Fruit fly (Drosophila melanogaster) whole organism, wandering third instar larva: ENCODE data around the gene nac.
A peak's percentile ranks its signal among the peaks of the same experiment; 100 is the strongest.

Source experiments
- Abd-B ChIP-seq: fragments of >200 bp; optimal IDR thresholded peaks from 2 replicates; lab custom pipeline; 2017; ENCODE audit warnings: missing biosample characterization, missing genetic modification characterization
- CG32264 ChIP-seq: fragments of 200-800 bp; sonication (Bioruptor generic); optimal IDR thresholded peaks from 2 replicates; lab custom pipeline; 2016; ENCODE audit warnings: missing biosample characterization, missing genetic modification characterization
- Hnf4 ChIP-seq: fragments of 200-800 bp; sonication (Bioruptor generic); optimal IDR thresholded peaks from 2 replicates; lab custom pipeline; 2016; ENCODE audit warnings: missing biosample characterization, mild to moderate bottlenecking, missing genetic modification characterization
- Hr83 ChIP-seq: fragments of 200-300 bp; sonication (Bioruptor generic); optimal IDR thresholded peaks from 2 replicates; lab custom pipeline; 2016; ENCODE audit warnings: missing biosample characterization, mild to moderate bottlenecking, missing genetic modification characterization, moderate library complexity; ENCODE audit not compliant: poor library complexity, severe bottlenecking
- Rel ChIP-seq, 2 experiments: fragments of 200-800 bp; sonication (Bioruptor generic) in 1 of 2; optimal IDR thresholded peaks; 2 replicates in 1 of 2; 3 replicates in 1 of 2; lab custom pipeline; 2016 to 2019; ENCODE audit warnings: mild to moderate bottlenecking in 2 of 2, missing biosample characterization in 2 of 2, missing genetic modification characterization in 2 of 2, moderate library complexity in 1 of 2
- dmrt93B ChIP-seq: fragments of 200-800 bp; sonication (Bioruptor generic); optimal IDR thresholded peaks from 2 replicates; lab custom pipeline; 2018; ENCODE audit warnings: missing biosample characterization, mild to moderate bottlenecking, missing genetic modification characterization
- fru ChIP-seq: fragments of 200-800 bp; sonication (Bioruptor generic); optimal IDR thresholded peaks from 3 replicates; lab custom pipeline; 2016; ENCODE audit warnings: missing biosample characterization, mild to moderate bottlenecking, missing genetic modification characterization
- h ChIP-seq: fragments of 200-800 bp; sonication (Bioruptor generic); optimal IDR thresholded peaks from 3 replicates; lab custom pipeline; 2016; ENCODE audit warnings: missing biosample characterization, mild to moderate bottlenecking, missing genetic modification characterization
- sage ChIP-seq: fragments of 200-800 bp; sonication (Bioruptor generic); optimal IDR thresholded peaks from 2 replicates; lab custom pipeline; 2016; ENCODE audit warnings: missing biosample characterization, mild to moderate bottlenecking, missing genetic modification characterization

DNA sequence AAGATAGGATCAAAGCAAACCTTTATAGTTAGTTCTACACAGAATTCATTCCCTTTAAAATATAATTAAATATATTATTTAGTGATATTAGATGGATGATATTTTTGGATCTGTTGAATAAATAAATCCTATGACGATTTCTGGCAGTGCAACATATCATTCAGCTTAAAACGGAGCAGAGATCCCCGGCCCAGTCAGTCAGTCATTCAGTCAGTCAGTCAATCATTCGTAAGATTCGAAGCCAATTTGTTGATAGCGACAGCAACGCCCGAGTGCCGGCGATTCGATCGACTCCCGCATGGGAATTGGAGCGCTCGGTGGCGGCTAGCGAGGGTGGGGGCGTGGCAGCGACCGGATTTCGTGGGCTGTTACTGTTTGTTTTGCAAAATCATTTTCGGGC is 23.9 kb downstream of the nac start:
- no peak for TF ChIP-seq Hr83 (GFP tag; lab: Kevin White, UChicago)
- TF ChIP-seq Rel (GFP tag; optimal IDR thresholded peaks at IDR 0.05; lab: Kevin White, UChicago) = no peak
- TF ChIP-seq Rel (tag; optimal IDR thresholded peaks at IDR 0.05; lab: Kevin White, UChicago) = peak; percentile 38
- TF ChIP-seq CG32264 = no peak
- TF ChIP-seq Abd-B (GFP tag; lab: Kevin White, UChicago) = no peak
- TF ChIP-seq h (GFP tag; lab: Kevin White, UChicago) = no peak
- no peak for TF ChIP-seq sage
- TF ChIP-seq fru (GFP tag; lab: Kevin White, UChicago) = no peak
- TF ChIP-seq Hnf4 = no peak
- no peak for TF ChIP-seq dmrt93B (GFP tag; lab: Kevin White, UChicago)
